Fruit fly (Drosophila melanogaster) whole organism, embryonic: Measurements from ENCODE around the gene CG16853.

Experiments
- CG10565 ChIP-seq: fragments of 200-800 bp; sonication (Bioruptor generic); optimal IDR thresholded peaks from 3 replicates; lab custom pipeline; 2016; ENCODE audit warnings: missing biosample characterization, mild to moderate bottlenecking, missing genetic modification characterization
- CG12155 ChIP-seq: fragments of 200-800 bp; sonication (Bioruptor generic); optimal IDR thresholded peaks from 3 replicates; lab custom pipeline; 2016; ENCODE audit warnings: missing biosample characterization, missing genetic modification characterization
- CG12659 ChIP-seq: fragments of 200-800 bp; sonication (Bioruptor generic); optimal IDR thresholded peaks from 3 replicates; lab custom pipeline; 2017; ENCODE audit warnings: mild to moderate bottlenecking, missing biosample characterization, missing genetic modification reagents, missing genetic modification characterization
- CG13296 ChIP-seq: fragments of 200-800 bp; sonication (Bioruptor generic); optimal IDR thresholded peaks from 3 replicates; lab custom pipeline; 2018; ENCODE audit warnings: missing biosample characterization, mild to moderate bottlenecking, missing genetic modification characterization
- CG13624 ChIP-seq: fragments of 200-800 bp; sonication (Bioruptor generic); optimal IDR thresholded peaks from 2 replicates; lab custom pipeline; 2016; ENCODE audit warnings: missing biosample characterization, missing genetic modification characterization
- CG13775 ChIP-seq: fragments of 200-800 bp; sonication (Bioruptor generic); optimal IDR thresholded peaks from 3 replicates; lab custom pipeline; 2017; ENCODE audit warnings: missing biosample characterization, mild to moderate bottlenecking, missing genetic modification characterization
- CG2199 ChIP-seq: fragments of 200-800 bp; sonication (Bioruptor generic); IDR thresholded peaks from 3 replicates; pipeline ENCODE4 v1.3.6; 2022; ENCODE audit warnings: missing biosample characterization, missing genetic modification characterization
- CG30020 ChIP-seq: fragments of 200-800 bp; optimal IDR thresholded peaks from 2 replicates; lab custom pipeline; 2019; ENCODE audit warnings: missing biosample characterization, mild to moderate bottlenecking, missing genetic modification characterization, moderate library complexity
- CG30403 ChIP-seq: fragments of 200-800 bp; sonication (Bioruptor generic); optimal IDR thresholded peaks from 3 replicates; lab custom pipeline; 2016; ENCODE audit warnings: missing biosample characterization, missing genetic modification characterization
- CG30431 ChIP-seq: fragments of 200-800 bp; sonication (Bioruptor generic); optimal IDR thresholded peaks from 2 replicates; lab custom pipeline; 2017; ENCODE audit warnings: missing biosample characterization, missing genetic modification characterization
- CG32532 ChIP-seq: fragments of 200-800 bp; sonication (Bioruptor generic); IDR thresholded peaks from 2 replicates; pipeline ENCODE4 v1.3.6; 2022; ENCODE audit warnings: missing biosample characterization, missing genetic modification characterization
- CG3281 ChIP-seq: fragments of 200-800 bp; sonication (Bioruptor generic); optimal IDR thresholded peaks from 3 replicates; lab custom pipeline; 2017; ENCODE audit warnings: missing biosample characterization, mild to moderate bottlenecking, missing genetic modification characterization
- CG3838 ChIP-seq: fragments of 200-800 bp; sonication (Bioruptor generic); optimal IDR thresholded peaks from 3 replicates; lab custom pipeline; 2016; ENCODE audit warnings: missing biosample characterization, missing genetic modification characterization
- CG4707 ChIP-seq: fragments of 200-800 bp; sonication (Bioruptor generic); optimal IDR thresholded peaks from 2 replicates; lab custom pipeline; 2018; ENCODE audit warnings: missing biosample characterization, mild to moderate bottlenecking, missing genetic modification characterization, moderate library complexity
- CG9215 ChIP-seq: fragments of 200-800 bp; sonication (Bioruptor generic); IDR thresholded peaks from 2 replicates; pipeline ENCODE4 v1.3.6; 2022; ENCODE audit warnings: missing biosample characterization, missing genetic modification characterization
- D ChIP-seq, 2 experiments: fragments of 200-800 bp in 1 of 2; fragments of >200 bp in 1 of 2; sonication (Bioruptor generic) in 1 of 2; optimal IDR thresholded peaks; 2 replicates in 1 of 2; 3 replicates in 1 of 2; lab custom pipeline; 2017; ENCODE audit warnings: mild to moderate bottlenecking in 1 of 2, missing biosample characterization in 1 of 2, missing genetic modification characterization in 1 of 2, missing genetic modification reagents in 1 of 2
- D19A ChIP-seq: fragments of 200-800 bp; optimal IDR thresholded peaks from 3 replicates; lab custom pipeline; 2019; ENCODE audit warnings: missing biosample characterization, mild to moderate bottlenecking, missing genetic modification characterization, moderate library complexity
- D19B ChIP-seq: fragments of 200-800 bp; sonication (Bioruptor generic); optimal IDR thresholded peaks from 2 replicates; lab custom pipeline; 2017; ENCODE audit warnings: missing biosample characterization, mild to moderate bottlenecking, missing genetic modification characterization
- Drgx ChIP-seq: fragments of 200-800 bp; sonication (Bioruptor generic); IDR thresholded peaks from 2 replicates; pipeline ENCODE4 v1.3.6; 2022; ENCODE audit warnings: missing biosample characterization, missing genetic modification characterization
- E2f2 ChIP-seq: fragments of 200-800 bp; sonication (Bioruptor generic); IDR thresholded peaks from 2 replicates; pipeline ENCODE4 v1.3.6; 2022; ENCODE audit warnings: missing biosample characterization, missing genetic modification characterization
- HLHmδ ChIP-seq: fragments of 200-800 bp; sonication (Bioruptor generic); optimal IDR thresholded peaks from 2 replicates; lab custom pipeline; 2018; ENCODE audit warnings: missing biosample characterization, mild to moderate bottlenecking, missing genetic modification characterization, moderate library complexity
- Hmr ChIP-seq: fragments of 200-800 bp; sonication (Bioruptor generic); optimal IDR thresholded peaks from 3 replicates; lab custom pipeline; 2017; ENCODE audit warnings: mild to moderate bottlenecking, missing biosample characterization, missing genetic modification reagents, missing genetic modification characterization
- Mes4 ChIP-seq: fragments of 200-800 bp; sonication (Bioruptor generic); optimal IDR thresholded peaks from 2 replicates; lab custom pipeline; 2016; ENCODE audit warnings: missing biosample characterization, missing genetic modification characterization
- NK7.1 ChIP-seq: fragments of 200-800 bp; sonication (Bioruptor generic); optimal IDR thresholded peaks from 3 replicates; lab custom pipeline; 2016; ENCODE audit warnings: missing biosample characterization, missing genetic modification characterization
- NfI ChIP-seq: fragments of 200-800 bp; sonication (Bioruptor generic); optimal IDR thresholded peaks from 3 replicates; lab custom pipeline; 2018; ENCODE audit warnings: missing biosample characterization, mild to moderate bottlenecking, missing genetic modification characterization, moderate library complexity
- Oaz ChIP-seq: fragments of 200-800 bp; sonication (Bioruptor generic); IDR thresholded peaks from 2 replicates; pipeline ENCODE4 v1.3.6; 2022; ENCODE audit warnings: missing biosample characterization, missing genetic modification characterization
- Oli ChIP-seq: fragments of 200-800 bp; sonication (Bioruptor generic); optimal IDR thresholded peaks from 2 replicates; lab custom pipeline; 2018; ENCODE audit warnings: missing biosample characterization, mild to moderate bottlenecking, missing genetic modification characterization, moderate library complexity
- al ChIP-seq: fragments of 200-800 bp; sonication (Bioruptor generic); IDR thresholded peaks from 2 replicates; pipeline ENCODE4 v1.3.6; 2022; ENCODE audit warnings: missing biosample characterization, missing genetic modification characterization
- bcd ChIP-seq: fragments of 200-800 bp; sonication (Bioruptor generic); optimal IDR thresholded peaks from 2 replicates; lab custom pipeline; 2017; ENCODE audit warnings: missing biosample characterization, mild to moderate bottlenecking, missing genetic modification characterization
- br ChIP-seq: fragments of >200 bp; optimal IDR thresholded peaks from 2 replicates; lab custom pipeline; 2017
- dati ChIP-seq: fragments of 200-800 bp; sonication (Bioruptor generic); IDR thresholded peaks from 2 replicates; pipeline ENCODE4 v1.3.6; 2022; ENCODE audit warnings: missing biosample characterization, missing genetic modification characterization
- fu2 ChIP-seq: fragments of 200-800 bp; sonication (Bioruptor generic); optimal IDR thresholded peaks from 2 replicates; lab custom pipeline; 2016; ENCODE audit warnings: missing biosample characterization, missing genetic modification characterization
- gsb-n ChIP-seq: fragments of 200-800 bp; sonication (Bioruptor generic); optimal IDR thresholded peaks from 3 replicates; lab custom pipeline; 2018; ENCODE audit warnings: missing biosample characterization, mild to moderate bottlenecking, missing genetic modification characterization
- jigr1 ChIP-seq: fragments of 200-800 bp; sonication (Bioruptor generic); IDR thresholded peaks from 3 replicates; pipeline ENCODE4 v1.3.6; 2022; ENCODE audit warnings: missing biosample characterization, missing genetic modification characterization
- lab ChIP-seq: fragments of 200-800 bp; sonication (Bioruptor generic); optimal IDR thresholded peaks from 3 replicates; lab custom pipeline; 2017; ENCODE audit warnings: missing biosample characterization, missing genetic modification characterization, mild to moderate bottlenecking, moderate library complexity, missing genetic modification reagents
- maf-S ChIP-seq: fragments of 200-800 bp; sonication (Bioruptor generic); optimal IDR thresholded peaks from 2 replicates; lab custom pipeline; 2016; ENCODE audit warnings: missing biosample characterization, missing genetic modification characterization
- mam ChIP-seq: fragments of 200-800 bp; sonication (Bioruptor generic); optimal IDR thresholded peaks from 3 replicates; lab custom pipeline; 2016; ENCODE audit warnings: missing biosample characterization, missing genetic modification characterization
- odd ChIP-seq: fragments of 200-800 bp; sonication (Bioruptor generic); optimal IDR thresholded peaks from 2 replicates; lab custom pipeline; 2017; ENCODE audit warnings: missing biosample characterization, mild to moderate bottlenecking, missing genetic modification characterization
- org-1 ChIP-seq: fragments of 200-800 bp; sonication (Bioruptor generic); optimal IDR thresholded peaks from 2 replicates; lab custom pipeline; 2017; ENCODE audit warnings: missing biosample characterization, missing genetic modification characterization
- pb ChIP-seq: fragments of 200-800 bp; sonication (Bioruptor generic); optimal IDR thresholded peaks from 3 replicates; lab custom pipeline; 2016; ENCODE audit warnings: missing biosample characterization, missing genetic modification characterization
- pfk ChIP-seq: fragments of 200-800 bp; sonication (Bioruptor generic); optimal IDR thresholded peaks from 2 replicates; lab custom pipeline; 2018; ENCODE audit warnings: missing biosample characterization, mild to moderate bottlenecking, missing genetic modification characterization, moderate library complexity
- pho ChIP-seq: fragments of 200-800 bp; sonication (Bioruptor generic); optimal IDR thresholded peaks from 2 replicates; lab custom pipeline; 2016; ENCODE audit warnings: missing biosample characterization, missing genetic modification characterization
- pita ChIP-seq: fragments of 200-800 bp; sonication (Bioruptor generic); optimal IDR thresholded peaks from 2 replicates; lab custom pipeline; 2017; ENCODE audit warnings: missing biosample characterization, mild to moderate bottlenecking, missing genetic modification characterization
- pros ChIP-seq: fragments of 200-800 bp; sonication (Bioruptor generic); optimal IDR thresholded peaks from 3 replicates; lab custom pipeline; 2019; ENCODE audit warnings: missing biosample characterization, mild to moderate bottlenecking, missing genetic modification characterization, moderate library complexity
- rib ChIP-seq: fragments of 200-800 bp; sonication (Bioruptor generic); IDR thresholded peaks from 2 replicates; pipeline ENCODE4 v1.3.6; 2022; ENCODE audit warnings: missing biosample characterization, missing genetic modification characterization
- stwl ChIP-seq: fragments of 200-800 bp; sonication (Bioruptor generic); optimal IDR thresholded peaks from 3 replicates; lab custom pipeline; 2018; ENCODE audit warnings: missing biosample characterization, mild to moderate bottlenecking, missing genetic modification characterization, moderate library complexity
- tgo ChIP-seq: fragments of 200-800 bp; sonication (Bioruptor generic); IDR thresholded peaks from 3 replicates; pipeline ENCODE4 v1.3.6; 2022; ENCODE audit warnings: missing biosample characterization, missing genetic modification characterization
- trem ChIP-seq: fragments of 200-800 bp; optimal IDR thresholded peaks from 3 replicates; lab custom pipeline; 2019; ENCODE audit warnings: missing biosample characterization, mild to moderate bottlenecking, missing genetic modification characterization, moderate library complexity
- tx ChIP-seq: fragments of 200-800 bp; sonication (Bioruptor generic); optimal IDR thresholded peaks from 2 replicates; lab custom pipeline; 2016; ENCODE audit warnings: missing biosample characterization, missing genetic modification characterization

The CG16853 gene

dm6 chr2L:13514945-13515687 is 27.0 kb upstream of the CG16853 start (continued):
- peak; percentile 2 for TF ChIP-seq pho (GFP tag; lab: Kevin White, UChicago)
- TF ChIP-seq gsb-n (tag; lab: Kevin White, UChicago), result peak; percentile 28
- TF ChIP-seq CG2199 (GFP tag; lab: Robert Waterston, UW), result peak; percentile 46; the same call in 1 of the 3 replicates
- peak; percentile 52 for TF ChIP-seq dati (GFP tag; lab: Robert Waterston, UW)
- TF ChIP-seq CG13624 (GFP tag; lab: Kevin White, UChicago), result peak; percentile 90
- peak; percentile 68 for TF ChIP-seq CG12155 (GFP tag; lab: Kevin White, UChicago)
- TF ChIP-seq CG12659, result peak; percentile 43
- TF ChIP-seq CG10565 (GFP tag; lab: Kevin White, UChicago), result peak; percentile 3
- peak; percentile 72 for TF ChIP-seq NK7.1
- no peak for TF ChIP-seq HLHmδ (GFP tag; lab: Kevin White, UChicago)
- peak; percentile 79 for TF ChIP-seq bcd
- TF ChIP-seq D19B, result peak; percentile 40
- no peak for TF ChIP-seq org-1 (GFP tag; lab: Kevin White, UChicago)
- TF ChIP-seq mam (GFP tag; lab: Kevin White, UChicago), result peak; percentile 80
- no peak for TF ChIP-seq pita (GFP tag; lab: Kevin White, UChicago)
- TF ChIP-seq Oli, result peak; percentile 70
- TF ChIP-seq br (lab: Kevin White, UChicago), result no peak
- TF ChIP-seq lab (GFP tag; lab: Kevin White, UChicago), result peak; percentile 82
- peak; percentile 60; the same call in 2 of the 3 replicates for TF ChIP-seq tgo (GFP tag; lab: Robert Waterston, UW)
- TF ChIP-seq rib (GFP tag; lab: Robert Waterston, UW), result 0 out of 2 replicates have a peak, but pooled peaks have one; percentile 11
- peak; percentile 23 for TF ChIP-seq Hmr
- peak; percentile 46 for TF ChIP-seq Drgx
- peak; percentile 83 for TF ChIP-seq D19A (tag; lab: Kevin White, UChicago)
- peak; percentile 26 for TF ChIP-seq CG13775
- peak; percentile 68 for TF ChIP-seq CG3281
- no peak for TF ChIP-seq CG30020
- no peak for TF ChIP-seq CG3838
- TF ChIP-seq CG32532, result peak; percentile 85
- TF ChIP-seq pfk (GFP tag; lab: Kevin White, UChicago), result no peak
- no peak for TF ChIP-seq CG4707 (GFP tag; lab: Kevin White, UChicago)
- TF ChIP-seq E2f2 (GFP tag; lab: Robert Waterston, UW), result no peak
- peak; percentile 75 for TF ChIP-seq maf-S (GFP tag; lab: Kevin White, UChicago)
- TF ChIP-seq CG13296, result peak; percentile 62
- no peak for TF ChIP-seq odd (GFP tag; lab: Kevin White, UChicago)
- no peak for TF ChIP-seq D (optimal IDR thresholded peaks at IDR 0.05; lab: Kevin White, UChicago)
- peak; percentile 54 for TF ChIP-seq D (GFP tag; optimal IDR thresholded peaks at IDR 0.05; lab: Kevin White, UChicago)
- peak; percentile 80 for TF ChIP-seq pb (GFP tag; lab: Kevin White, UChicago)
- TF ChIP-seq CG30403, result peak; percentile 60
- TF ChIP-seq CG30431 (GFP tag; lab: Kevin White, UChicago), result peak; percentile 44
- peak; percentile 82 for TF ChIP-seq al (GFP tag; lab: Robert Waterston, UW)
- peak; percentile 47 for TF ChIP-seq tx
- TF ChIP-seq pros (GFP tag; lab: Kevin White, UChicago), result no peak
- TF ChIP-seq NfI (GFP tag; lab: Kevin White, UChicago), result peak; percentile 35
- peak; percentile 60 for TF ChIP-seq Mes4
- no peak for TF ChIP-seq Oaz (GFP tag; lab: Robert Waterston, UW)
- peak; percentile 49 for TF ChIP-seq trem (tag; lab: Kevin White, UChicago)
- TF ChIP-seq jigr1 (GFP tag; lab: Robert Waterston, UW), result peak; percentile 26; the same call in 1 of the 3 replicates
- TF ChIP-seq stwl (tag; lab: Kevin White, UChicago), result peak; percentile 4
- TF ChIP-seq fu2 (GFP tag; lab: Kevin White, UChicago), result peak; percentile 9
- TF ChIP-seq CG9215, result peak; percentile 51; the same call in 1 of the 2 replicates
